Worm (Caenorhabditis elegans) whole organism, dauer: ENCODE results near the gene srt-74.

Experiments
- unc-62 ChIP-seq: sonication (generic microtip); optimal IDR thresholded peaks from 2 replicates; lab custom pipeline; 2017; ENCODE audit warnings: missing biosample characterization, missing genetic modification reagents, missing genetic modification characterization

Gene srt-74

DNA sequence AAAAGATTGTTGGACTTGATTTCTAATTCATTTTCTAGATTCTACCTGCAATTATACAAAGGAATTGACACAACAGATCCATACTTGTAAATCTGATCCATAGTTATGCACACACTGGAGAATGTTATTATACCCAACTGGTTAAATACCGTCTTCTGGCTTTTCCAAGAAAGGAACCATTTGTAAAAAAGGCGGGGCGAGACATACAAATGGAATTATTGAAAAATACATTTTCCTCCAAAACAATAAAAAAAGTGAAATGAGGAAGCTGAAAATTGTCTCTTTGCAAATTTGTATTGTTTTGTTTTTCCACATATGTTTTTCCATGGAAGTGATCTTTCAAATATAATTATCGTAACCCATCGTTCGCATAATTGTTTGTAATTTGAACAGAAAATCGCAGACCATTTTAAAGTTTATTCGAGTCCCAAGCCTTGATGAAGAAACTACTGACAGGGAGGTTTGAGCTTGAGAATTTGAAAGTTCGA, at the start of gene srt-74, which contains the start of gene F40G12.9:
srt-74 (minus strand) TSS at position 101 of the 488 bp plus-strand sequence.
F40G12.9 (plus strand) TSS at position 438 of the 488 bp plus-strand sequence.
- no peak for TF ChIP-seq unc-62 (GFP tag; lab: Kevin White, UChicago)

DNA sequence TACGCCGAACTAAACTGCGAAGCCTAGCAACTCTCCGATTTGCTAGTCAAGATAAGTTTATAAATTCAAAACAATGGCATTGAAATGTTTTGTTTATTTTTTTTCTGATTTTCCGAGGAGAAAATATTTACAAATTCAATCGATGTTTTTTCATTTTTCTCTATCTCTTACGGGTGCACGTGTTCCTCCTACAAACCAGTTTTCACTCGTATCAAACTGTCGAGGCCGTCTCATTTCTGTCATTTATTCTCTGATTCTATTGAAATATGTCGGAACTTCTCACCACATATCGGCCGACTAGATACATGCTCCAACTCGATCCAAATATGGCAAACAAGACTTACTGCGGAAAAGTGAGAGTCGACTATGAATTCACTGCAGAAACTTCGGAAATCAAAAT, 49.4 kb upstream of the srt-74 start, which contains the start of gene F47B8.8:
F47B8.8 (plus strand) TSS at position 257 of the 400 bp plus-strand sequence.
- no peak for TF ChIP-seq unc-62 (GFP tag; lab: Kevin White, UChicago)

DNA sequence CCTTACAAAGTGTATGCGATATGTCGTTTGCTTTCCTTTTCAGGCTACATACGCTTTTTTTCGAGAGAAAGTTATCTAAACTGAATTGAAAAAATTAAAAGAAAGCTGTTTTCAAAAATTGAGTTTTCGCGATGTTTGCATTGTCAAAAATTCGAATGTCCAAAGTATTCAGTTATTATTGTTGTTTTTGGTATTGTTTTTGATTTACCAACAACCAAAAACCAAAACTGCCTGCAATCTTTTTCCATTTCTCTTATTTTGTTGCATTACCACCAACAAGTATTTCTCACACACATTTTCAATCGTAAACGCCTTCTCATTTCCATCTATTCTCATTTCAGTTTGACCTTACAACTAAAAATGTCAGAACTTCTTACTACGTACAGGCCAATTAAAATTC, 46.7 kb upstream of the srt-74 start, which contains the start of gene pepm-1:
pepm-1 (plus strand) TSS at position 301 of the 400 bp plus-strand sequence.
- TF ChIP-seq unc-62 (GFP tag; lab: Kevin White, UChicago): no peak

DNA sequence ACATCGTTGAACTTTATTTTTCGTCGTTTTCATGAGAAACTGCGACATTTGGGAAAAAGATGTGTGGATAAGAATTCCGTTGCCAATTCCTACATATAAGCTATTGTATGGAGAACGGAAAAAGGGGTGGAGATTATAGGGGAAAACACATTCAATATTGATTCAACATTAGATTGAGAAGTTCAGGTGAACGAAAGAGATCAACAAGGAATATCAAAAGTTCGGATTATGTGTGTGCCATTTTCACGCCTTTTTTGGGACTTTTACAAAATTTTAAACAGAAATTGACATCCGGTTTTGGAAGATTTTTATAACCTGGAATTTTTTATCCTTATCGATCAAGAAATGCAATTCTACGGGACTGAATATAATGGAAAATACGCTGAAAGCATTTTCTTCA, 45.7 kb upstream of the srt-74 start, which contains the start of gene F47B8.5:
F47B8.5 (minus strand) TSS at position 101 of the 400 bp plus-strand sequence.
- no peak for TF ChIP-seq unc-62 (GFP tag; lab: Kevin White, UChicago)

DNA sequence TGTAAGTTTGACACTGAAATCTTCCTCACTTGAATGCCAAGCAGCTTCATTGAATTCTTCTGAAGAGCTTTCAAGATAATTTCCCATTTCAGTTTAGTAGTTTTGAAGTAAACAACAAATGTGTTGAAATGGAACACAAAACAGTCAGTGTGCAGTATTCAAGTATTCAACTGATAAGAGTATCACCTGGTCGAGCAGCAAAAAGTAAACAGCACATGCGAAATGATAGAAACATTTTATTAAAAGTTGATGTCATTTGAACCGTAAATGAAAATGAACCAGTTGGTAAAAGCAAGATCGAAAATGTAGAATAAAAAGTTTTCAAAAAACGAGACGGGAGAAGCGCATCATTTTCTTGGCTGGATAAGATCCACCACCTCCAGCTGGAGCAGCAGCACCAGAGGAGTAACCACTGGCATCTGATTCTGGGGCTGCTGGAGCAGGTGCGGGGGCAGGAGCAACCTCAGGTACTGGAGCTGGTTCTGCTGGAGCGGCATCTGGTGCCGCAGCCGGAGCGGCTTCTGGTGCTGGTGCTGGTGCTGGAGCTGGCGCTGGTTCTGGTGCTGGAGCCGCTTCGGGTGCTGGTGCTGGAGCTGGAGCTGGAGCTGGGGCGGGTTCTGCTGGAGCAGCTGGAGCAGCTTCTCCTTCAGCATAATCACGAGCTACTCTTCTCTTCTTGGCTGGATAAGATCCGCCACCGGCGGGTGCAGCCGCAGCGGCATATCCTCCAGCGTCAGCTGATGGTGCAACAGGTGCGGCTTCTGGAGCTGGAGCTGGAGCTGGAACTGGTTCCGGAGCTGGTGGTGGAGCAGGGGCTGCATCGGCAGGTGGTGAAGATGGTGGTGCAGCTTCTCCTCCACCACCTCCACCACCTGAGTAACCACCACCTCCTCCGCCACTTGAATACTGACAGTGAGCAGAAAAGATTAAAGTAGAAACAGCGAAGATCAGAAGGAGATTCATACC, 42.7 kb upstream of the srt-74 start, which contains the start of the genes F47B8.4 and F47B8.18:
F47B8.4 (minus strand) TSS at position 172 of the 966 bp plus-strand sequence.
F47B8.18 (minus strand) TSS at position 963 of the 966 bp plus-strand sequence.
- no peak for TF ChIP-seq unc-62 (GFP tag; lab: Kevin White, UChicago)

DNA sequence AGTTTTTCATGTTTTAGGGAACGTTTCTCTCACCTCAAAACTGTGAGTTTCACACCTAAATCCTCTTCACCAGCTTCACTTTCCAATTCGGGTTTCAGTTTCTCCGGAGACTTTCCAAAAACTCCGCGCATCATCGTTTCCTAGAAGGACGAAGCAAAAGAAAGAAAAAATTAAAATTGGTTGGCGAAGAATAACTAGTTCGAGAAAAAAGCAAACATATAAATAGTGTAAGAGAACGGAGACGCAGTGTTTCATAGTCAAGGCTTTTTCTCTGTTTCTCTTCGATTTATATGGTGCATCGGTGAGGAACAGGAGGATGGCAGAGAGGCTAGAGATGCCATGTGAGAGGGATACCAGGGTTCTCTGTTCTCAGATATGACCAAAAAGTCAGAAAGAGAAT, 40.6 kb upstream of the srt-74 start, which contains the start of gene F47B8.3:
F47B8.3 (minus strand) TSS at position 261 of the 400 bp plus-strand sequence.
- no peak for TF ChIP-seq unc-62 (GFP tag; lab: Kevin White, UChicago)

DNA sequence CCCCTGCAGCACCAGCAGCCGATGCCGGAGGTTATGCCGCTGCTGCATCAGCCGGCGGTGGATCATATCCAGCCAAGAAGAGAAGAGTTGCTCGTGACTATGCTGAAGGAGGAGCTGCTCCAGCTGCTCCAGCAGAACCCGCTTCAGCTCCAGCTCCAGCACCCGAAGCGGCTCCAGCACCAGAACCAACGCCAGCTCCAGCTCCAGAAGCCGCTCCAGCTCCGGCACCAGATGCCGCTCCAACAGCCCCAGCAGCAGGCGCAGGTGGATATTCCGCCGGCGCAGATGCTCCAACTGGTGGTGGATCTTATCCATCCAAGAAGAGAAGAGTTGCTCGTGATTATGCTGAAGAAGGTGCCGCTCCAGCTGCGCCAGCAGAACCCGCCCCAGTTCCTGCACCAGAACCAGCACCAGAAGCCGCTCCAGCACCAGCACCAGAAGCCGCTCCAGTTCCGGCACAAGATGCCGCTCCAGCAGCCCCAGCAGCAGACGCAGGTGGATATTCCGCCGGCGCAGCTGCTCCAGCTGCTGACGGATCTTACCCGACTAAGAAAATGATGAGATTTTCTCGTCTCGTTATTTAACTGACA, 38.7 kb upstream of the srt-74 start:
- TF ChIP-seq unc-62 (GFP tag; lab: Kevin White, UChicago): no peak

DNA sequence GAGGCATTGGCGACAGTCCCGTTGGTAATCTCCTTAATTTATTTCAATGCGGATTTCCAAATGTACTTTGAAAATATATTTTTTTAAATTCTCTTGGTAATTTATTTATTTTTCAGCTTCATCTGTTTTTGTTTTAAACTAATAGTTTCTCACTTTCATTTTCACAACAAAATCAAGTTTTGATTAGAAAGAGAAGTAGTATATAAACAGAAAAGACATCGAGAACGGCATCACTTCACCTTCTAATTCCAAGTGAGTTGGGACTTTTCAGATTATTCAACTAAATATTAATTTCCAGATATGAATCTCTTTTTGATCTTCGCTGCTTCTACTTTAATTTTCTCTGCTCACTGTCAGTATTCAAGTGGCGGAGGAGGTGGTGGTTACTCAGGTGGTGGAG, 38.1 kb upstream of the srt-74 start, which contains the start of gene F47B8.14:
F47B8.14 (plus strand) TSS at position 301 of the 400 bp plus-strand sequence.
- TF ChIP-seq unc-62 (GFP tag; lab: Kevin White, UChicago): no peak

DNA sequence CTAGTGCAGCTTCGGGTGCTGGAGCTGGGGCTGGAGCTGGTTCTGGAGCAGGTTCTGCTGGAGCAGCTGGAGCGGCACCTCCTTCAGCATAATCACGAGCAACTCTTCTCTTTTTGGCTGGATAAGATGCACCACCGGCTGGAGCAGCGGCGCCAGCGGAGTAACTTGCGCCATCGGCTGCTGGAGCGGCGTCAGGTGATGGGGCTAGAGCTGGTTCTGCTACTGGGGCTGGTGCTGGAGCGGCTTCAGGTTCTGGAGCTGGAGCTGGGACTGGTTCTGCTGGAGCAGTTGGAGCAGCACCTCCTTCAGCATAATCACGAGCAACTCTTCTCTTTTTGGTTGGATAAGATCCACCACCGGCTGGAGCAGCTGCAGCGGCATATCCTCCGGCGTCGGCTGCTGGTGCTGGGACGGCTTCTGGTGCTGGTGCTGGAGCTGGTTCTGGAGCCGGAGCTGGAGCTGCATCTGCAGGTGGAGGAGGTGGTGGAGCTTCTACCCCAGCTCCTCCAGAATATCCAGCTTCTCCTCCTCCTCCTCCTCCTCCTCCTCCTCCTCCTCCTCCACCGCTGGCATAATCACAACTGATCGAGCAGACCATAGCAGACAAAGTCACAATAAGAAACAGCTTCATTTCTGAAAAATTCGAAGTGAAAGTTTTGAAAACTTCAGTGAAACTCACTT, 37.1 kb upstream of the srt-74 start, which contains the start of gene F47B8.13:
F47B8.13 (minus strand) TSS at position 631 of the 681 bp plus-strand sequence.
- no peak for TF ChIP-seq unc-62 (GFP tag; lab: Kevin White, UChicago)

DNA sequence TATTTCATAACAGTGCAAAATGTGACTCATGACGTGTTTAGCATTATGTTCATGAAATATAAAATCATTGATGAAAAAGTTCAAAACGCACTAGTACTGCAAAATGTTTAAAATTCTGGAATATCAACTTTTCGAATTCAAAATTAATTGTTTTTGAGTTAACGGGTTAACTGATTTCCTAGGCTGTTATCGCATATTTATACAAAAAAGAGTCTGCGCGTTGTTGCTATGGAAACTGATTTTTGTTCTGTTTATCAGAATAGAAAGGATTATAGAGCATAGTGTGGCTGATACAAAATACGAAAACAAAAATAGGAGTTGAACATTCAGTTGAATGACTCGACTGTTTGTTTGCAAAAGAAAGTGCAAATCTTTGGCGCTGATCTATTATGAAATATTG, 35.5 kb upstream of the srt-74 start:
- TF ChIP-seq unc-62 (GFP tag; lab: Kevin White, UChicago): no peak

DNA sequence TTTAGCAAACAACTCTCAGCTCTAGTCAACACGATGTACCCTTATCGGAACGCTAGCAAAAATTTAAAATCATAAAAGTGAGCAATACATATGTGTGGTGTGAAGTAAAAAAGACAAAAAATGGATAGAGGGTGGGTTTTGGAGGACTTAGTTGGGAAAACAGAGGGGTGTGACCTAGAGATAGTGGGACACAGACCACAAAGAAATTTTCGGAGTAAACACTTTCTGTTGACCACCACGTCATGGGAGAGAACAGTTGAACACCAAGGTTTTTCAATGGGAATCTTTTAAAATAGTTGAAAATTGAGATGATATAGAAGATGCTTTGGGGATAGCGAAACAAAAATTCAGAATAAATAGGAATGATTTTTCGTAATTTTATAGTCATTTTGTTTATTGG, 35.1 kb upstream of the srt-74 start:
- no peak for TF ChIP-seq unc-62 (GFP tag; lab: Kevin White, UChicago)

DNA sequence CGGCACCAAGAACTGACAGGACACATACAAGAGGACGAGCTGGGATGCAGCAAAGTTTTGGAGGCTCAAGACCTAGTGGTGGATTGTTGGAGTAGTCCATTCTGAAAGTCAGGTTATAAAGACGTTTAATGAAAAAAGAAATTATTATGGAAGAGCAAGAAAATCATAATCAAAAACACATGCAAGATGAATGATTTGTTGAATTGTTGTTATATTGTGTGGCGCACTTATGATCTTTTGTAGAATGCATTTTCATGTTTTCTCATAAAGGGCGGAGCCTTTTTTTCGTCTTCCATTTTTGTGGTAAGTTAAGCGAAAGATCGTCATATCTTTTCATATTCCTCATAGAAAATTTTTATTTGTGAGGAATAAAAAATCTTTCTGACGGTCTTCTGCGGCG, 34.4 kb upstream of the srt-74 start, which contains the start of gene F47B8.2:
F47B8.2 (minus strand) TSS at position 101 of the 400 bp plus-strand sequence.
- no peak for TF ChIP-seq unc-62 (GFP tag; lab: Kevin White, UChicago)

DNA sequence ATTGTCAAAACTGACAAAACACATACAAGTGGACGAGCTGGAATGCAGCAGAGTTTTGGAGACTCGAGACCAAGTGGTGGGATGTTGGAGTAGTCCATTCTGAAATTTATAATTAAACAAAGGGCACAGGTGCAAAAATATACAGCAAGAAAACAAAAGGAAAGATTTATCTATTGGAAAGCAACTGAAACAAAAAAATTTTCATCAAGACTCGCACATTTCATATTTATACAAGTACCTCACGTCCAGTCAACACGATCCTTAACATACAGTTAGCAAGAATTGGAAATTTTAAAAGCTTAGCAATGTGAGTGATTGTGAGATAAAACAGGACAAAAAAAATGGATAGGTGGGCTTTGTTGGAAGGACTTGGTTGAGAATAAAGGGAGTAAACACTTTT, 32.1 kb upstream of the srt-74 start, which contains the start of gene F47B8.1:
F47B8.1 (minus strand) TSS at position 101 of the 400 bp plus-strand sequence.
- TF ChIP-seq unc-62 (GFP tag; lab: Kevin White, UChicago): no peak

DNA sequence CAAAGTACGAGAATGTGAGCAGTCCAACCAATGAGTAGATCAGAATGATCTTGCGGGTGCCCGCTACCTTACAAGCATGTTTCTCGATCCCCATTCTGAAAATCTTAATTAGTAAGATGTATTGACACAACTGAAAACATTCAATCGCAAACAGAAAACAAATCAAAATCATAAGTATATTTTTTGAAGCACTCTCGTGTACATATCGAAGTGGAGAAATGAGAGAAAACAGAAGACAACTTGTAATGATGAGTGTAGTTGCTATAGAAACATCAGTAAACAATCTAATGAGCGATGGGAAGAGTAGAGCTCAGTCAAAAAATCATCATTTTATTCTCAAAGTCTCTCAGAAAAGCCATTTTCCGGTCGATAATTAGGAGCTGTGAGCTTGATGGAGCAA, 30.6 kb upstream of the srt-74 start, which contains the start of gene F14D7.8:
F14D7.8 (minus strand) TSS at position 101 of the 400 bp plus-strand sequence.
- no peak for TF ChIP-seq unc-62 (GFP tag; lab: Kevin White, UChicago)
